Fruit fly (Drosophila melanogaster) whole organism, prepupa: ENCODE data around the gene CG2926.
A peak's percentile ranks its signal among the peaks of the same experiment; 100 is the strongest.

Source experiments
- CG11294 ChIP-seq: fragments of 200-800 bp; sonication (Bioruptor generic); IDR thresholded peaks from 2 replicates; pipeline ENCODE4 v1.3.6; 2022; ENCODE audit warnings: missing biosample characterization, missing genetic modification characterization
- CG11762 ChIP-seq: fragments of 200-800 bp; sonication (Bioruptor generic); optimal IDR thresholded peaks from 3 replicates; lab custom pipeline; 2016; ENCODE audit warnings: missing biosample characterization, missing genetic modification characterization; ENCODE audit not compliant: insufficient read depth
- CG1621 ChIP-seq: fragments of 200-800 bp; sonication (Bioruptor generic); optimal IDR thresholded peaks from 3 replicates; lab custom pipeline; 2018; ENCODE audit warnings: missing biosample characterization, mild to moderate bottlenecking, missing genetic modification characterization
- CG32006 ChIP-seq: fragments of 200-800 bp; sonication (Bioruptor generic); optimal IDR thresholded peaks from 3 replicates; lab custom pipeline; 2017; ENCODE audit warnings: missing biosample characterization, mild to moderate bottlenecking, missing genetic modification characterization
- CG6808 ChIP-seq: fragments of 200-800 bp; sonication (Bioruptor generic); optimal IDR thresholded peaks from 3 replicates; lab custom pipeline; 2017; ENCODE audit warnings: missing biosample characterization, missing genetic modification characterization, mild to moderate bottlenecking, moderate library complexity, missing genetic modification reagents
- CG6854 ChIP-seq: fragments of 200-800 bp; sonication (Bioruptor generic); optimal IDR thresholded peaks from 2 replicates; lab custom pipeline; 2017; ENCODE audit warnings: missing biosample characterization, mild to moderate bottlenecking, missing genetic modification characterization
- Ets96B ChIP-seq: fragments of 200-800 bp; optimal IDR thresholded peaks from 2 replicates; lab custom pipeline; 2019; ENCODE audit warnings: missing biosample characterization, mild to moderate bottlenecking, missing genetic modification characterization, moderate library complexity
- Hr38 ChIP-seq: sonication (Bioruptor generic); optimal IDR thresholded peaks from 2 replicates; lab custom pipeline; 2016; ENCODE audit warnings: missing biosample characterization, missing genetic modification characterization
- Hr4 ChIP-seq: fragments of 200-800 bp; sonication (Bioruptor generic); optimal IDR thresholded peaks from 3 replicates; lab custom pipeline; 2016; ENCODE audit warnings: missing biosample characterization, missing genetic modification characterization
- Sox102F ChIP-seq: fragments of 200-800 bp; sonication (Bioruptor generic); optimal IDR thresholded peaks from 2 replicates; lab custom pipeline; 2016; ENCODE audit warnings: missing biosample characterization, mild to moderate bottlenecking, missing genetic modification characterization
- dsx ChIP-seq: fragments of 200-800 bp; optimal IDR thresholded peaks from 3 replicates; lab custom pipeline; 2019; ENCODE audit warnings: missing biosample characterization, mild to moderate bottlenecking, missing genetic modification characterization, moderate library complexity; ENCODE audit not compliant: poor library complexity, severe bottlenecking
- eg ChIP-seq: fragments of 200-800 bp; sonication (Bioruptor generic); IDR thresholded peaks from 3 replicates; pipeline ENCODE4 v1.3.6; 2022; ENCODE audit warnings: missing biosample characterization, missing genetic modification characterization
- topi ChIP-seq: fragments of 200-800 bp; sonication (Bioruptor generic); optimal IDR thresholded peaks from 3 replicates; lab custom pipeline; 2016; ENCODE audit warnings: missing biosample characterization, missing genetic modification characterization

DNA sequence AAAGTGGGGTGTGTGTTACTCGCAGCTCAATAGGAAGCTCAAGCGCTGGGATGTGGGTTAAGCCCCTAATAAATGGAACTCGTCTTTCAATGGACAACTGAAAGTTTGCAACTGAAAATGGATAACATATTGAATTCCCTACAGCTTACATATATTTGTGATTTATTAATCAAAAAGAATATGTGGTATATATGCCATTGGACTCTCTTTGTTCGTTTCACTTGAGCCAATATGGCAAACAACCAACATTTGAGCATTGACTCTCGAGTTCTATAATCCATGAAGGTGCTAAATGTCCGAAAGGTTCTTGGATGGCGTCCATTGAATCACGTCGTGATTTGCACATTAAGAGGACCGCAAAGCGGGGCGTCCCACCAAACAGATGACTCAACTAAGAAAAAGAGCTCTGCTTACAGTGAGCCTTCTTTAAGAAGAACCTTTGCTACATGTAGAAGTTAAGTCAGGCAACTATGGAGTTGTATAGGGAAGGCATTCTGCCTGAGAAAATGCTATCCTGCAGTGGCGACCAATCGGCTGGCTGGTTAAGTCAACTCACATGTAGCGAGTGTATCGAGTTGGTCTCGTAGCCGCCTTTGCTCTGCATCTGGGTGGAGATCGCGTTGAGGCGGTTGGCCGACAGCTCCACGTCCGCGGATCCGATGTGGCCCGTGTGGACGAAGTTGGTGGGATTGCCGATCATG lies 29.9 kb upstream of the CG2926 start:
- no peak for TF ChIP-seq CG11762 (GFP tag; lab: Kevin White, UChicago)
- no peak for TF ChIP-seq CG11294 (GFP tag; lab: Robert Waterston, UW)
- TF ChIP-seq CG6854 (GFP tag; lab: Kevin White, UChicago) = no peak
- TF ChIP-seq Hr38 (GFP tag; lab: Kevin White, UChicago) = no peak
- TF ChIP-seq CG1621 (tag; lab: Kevin White, UChicago) = peak; percentile 19
- peak; percentile 55; the same call in 1 of the 3 replicates for TF ChIP-seq eg
- no peak for TF ChIP-seq Sox102F (GFP tag; lab: Kevin White, UChicago)
- TF ChIP-seq CG6808 (GFP tag; lab: Kevin White, UChicago) = no peak
- peak; percentile 68 for TF ChIP-seq CG32006 (GFP tag; lab: Kevin White, UChicago)
- TF ChIP-seq Ets96B = peak; percentile 32
- peak; percentile 50 for TF ChIP-seq topi (GFP tag; lab: Kevin White, UChicago)
- TF ChIP-seq Hr4 = peak; percentile 64
- TF ChIP-seq dsx (GFP tag; lab: Kevin White, UChicago) = peak; percentile 2
